Fruit fly (Drosophila melanogaster): ENCODE results near the gene CG13887.

The CG13887 gene

dm6 chr3L:882236-882891 lies 44.7 kb downstream of the CG13887 start:
- TF ChIP-seq CG13287 (GFP tag; IDR thresholded peaks at IDR 0.05; ENCODE audit: partially characterized antibody) (0 out of 2 replicates have a peak, but pooled peaks have one; percentile 0), CG17361 (GFP tag; IDR thresholded peaks at IDR 0.05) (peak; percentile 43; the same call in 1 of the 3 replicates), CG6813 (GFP tag; optimal IDR thresholded peaks at IDR 0.05) (peak; percentile 40), CG31441 (GFP tag; IDR thresholded peaks at IDR 0.05) (peak; percentile 58; the same call in 1 of the 2 replicates), chinmo (GFP tag; IDR thresholded peaks at IDR 0.05; ENCODE audit: partially characterized antibody) (0 out of 4 replicates have a peak, but pooled peaks have one; percentile 34), trem (tag; optimal IDR thresholded peaks at IDR 0.05) (no peak), Ets65A (GFP tag) (no peak), CG7839 (tag; optimal IDR thresholded peaks at IDR 0.05) (peak; percentile 58), sisA (GFP tag; IDR thresholded peaks at IDR 0.05) (peak; percentile 20; the same call in 1 of the 2 replicates), Ravus (GFP tag; IDR thresholded peaks at IDR 0.05) (no peak), CG14710 (tag; optimal IDR thresholded peaks at IDR 0.05) (peak; percentile 2), CG13296 (GFP tag; optimal IDR thresholded peaks at IDR 0.05) (no peak), Xrp1 (GFP tag; IDR thresholded peaks at IDR 0.05) (no peak), Pdp1 (GFP tag; optimal IDR thresholded peaks at IDR 0.05) (peak in 1 of 2 experiments; percentile 81), CG7556 (GFP tag; optimal IDR thresholded peaks at IDR 0.05) (peak; percentile 38), CG17829 (tag; optimal IDR thresholded peaks at IDR 0.05) (peak; percentile 11), Rfx (GFP tag; IDR thresholded peaks at IDR 0.05) (peak; percentile 33), CG4424 (GFP tag; optimal IDR thresholded peaks at IDR 0.05) (peak; percentile 23), CG7357 (GFP tag; IDR thresholded peaks at IDR 0.05) (no peak), CG4360 (GFP tag; IDR thresholded peaks at IDR 0.05) (no peak), CG6854 (GFP tag; optimal IDR thresholded peaks at IDR 0.05) (peak; percentile 16), D19B (GFP tag; optimal IDR thresholded peaks at IDR 0.05) (peak; percentile 6), lab (GFP tag; optimal IDR thresholded peaks at IDR 0.05) (peak; percentile 46), ATbp (GFP tag; optimal IDR thresholded peaks at IDR 0.05) (no peak), CG2712 (tag; optimal IDR thresholded peaks at IDR 0.05) (peak; percentile 57), phol (tag; optimal IDR thresholded peaks at IDR 0.05) (peak; percentile 52), Lim3 (GFP tag; IDR thresholded peaks at IDR 0.05) (no peak), Fer3 (tag; optimal IDR thresholded peaks at IDR 0.05) (peak; percentile 33), Meics (GFP tag; optimal IDR thresholded peaks at IDR 0.05) (peak; percentile 59), CG12104 (GFP tag; optimal IDR thresholded peaks at IDR 0.05) (peak; percentile 18), Sox100B (GFP tag; optimal IDR thresholded peaks at IDR 0.05) (peak; percentile 20), CG17359 (tag; optimal IDR thresholded peaks at IDR 0.05) (peak; percentile 39), CG12299 (tag; optimal IDR thresholded peaks at IDR 0.05) (peak; percentile 3), bcd (GFP tag; optimal IDR thresholded peaks at IDR 0.05) (peak; percentile 20), sob (GFP tag; IDR thresholded peaks at IDR 0.05) (0 out of 2 replicates have a peak, but pooled peaks have one; percentile 7), sim (GFP tag; IDR thresholded peaks at IDR 0.05) (no peak), grn (GFP tag; optimal IDR thresholded peaks at IDR 0.05) (no peak), CG6254 (GFP tag; optimal IDR thresholded peaks at IDR 0.05) (peak; percentile 13), CG32532 (GFP tag; IDR thresholded peaks at IDR 0.05) (0 out of 2 replicates have a peak, but pooled peaks have one; percentile 8), CG2678 (tag; optimal IDR thresholded peaks at IDR 0.05) (peak; percentile 70), Deaf1 (tag; optimal IDR thresholded peaks at IDR 0.05) (no peak), tgo (GFP tag; IDR thresholded peaks at IDR 0.05) (peak; percentile 21; the same call in 2 of the 3 replicates), Ada2b (GFP tag; IDR thresholded peaks at IDR 0.05) (peak; percentile 21; the same call in 1 of the 2 replicates), fd96Cb (tag; optimal IDR thresholded peaks at IDR 0.05) (peak; percentile 26), CG15696 (tag; optimal IDR thresholded peaks at IDR 0.05) (peak; percentile 19), Blimp-1 (GFP tag; optimal IDR thresholded peaks at IDR 0.05) (peak; percentile 54), Fer1 (GFP tag; optimal IDR thresholded peaks at IDR 0.05) (peak; percentile 16), lmd (GFP tag; IDR thresholded peaks at IDR 0.05) (peak; percentile 32; the same call in 1 of the 2 replicates)
